Worm (Caenorhabditis elegans): Measurements from ENCODE around the gene C54C6.11.

C54C6.11 gene

ce11 chrIII:3511808-3512207, 36.3 kb upstream of the C54C6.11 start:
- no peak for TF ChIP-seq hnd-1 (tag; optimal IDR thresholded peaks at IDR 0.05)
- no peak for TF ChIP-seq aly-1 (tag; optimal IDR thresholded peaks at IDR 0.05)
- no peak for TF ChIP-seq ets-7 (tag; optimal IDR thresholded peaks at IDR 0.05)
- no peak for TF ChIP-seq pes-1 (GFP tag; IDR thresholded peaks at IDR 0.05)
- no peak for TF ChIP-seq flt-1 (GFP tag; IDR thresholded peaks at IDR 0.05)
- TF ChIP-seq ceh-36 (tag; optimal IDR thresholded peaks at IDR 0.05) = no peak
- TF ChIP-seq tbx-11 (GFP tag; IDR thresholded peaks at IDR 0.05) = no peak
- no peak for TF ChIP-seq hmbx-1 (tag; optimal IDR thresholded peaks at IDR 0.05)
- no peak for TF ChIP-seq ama-1 (optimal IDR thresholded peaks at IDR 0.05)
- no peak for TF ChIP-seq tra-4 (tag; optimal IDR thresholded peaks at IDR 0.05)
- TF ChIP-seq B0310.2 (tag; optimal IDR thresholded peaks at IDR 0.05) = no peak
- no peak for TF ChIP-seq ceh-13 (GFP tag; optimal IDR thresholded peaks at IDR 0.05)
- TF ChIP-seq tbx-37 (GFP tag; conservative IDR thresholded peaks at IDR 0.05) = no peak

DNA sequence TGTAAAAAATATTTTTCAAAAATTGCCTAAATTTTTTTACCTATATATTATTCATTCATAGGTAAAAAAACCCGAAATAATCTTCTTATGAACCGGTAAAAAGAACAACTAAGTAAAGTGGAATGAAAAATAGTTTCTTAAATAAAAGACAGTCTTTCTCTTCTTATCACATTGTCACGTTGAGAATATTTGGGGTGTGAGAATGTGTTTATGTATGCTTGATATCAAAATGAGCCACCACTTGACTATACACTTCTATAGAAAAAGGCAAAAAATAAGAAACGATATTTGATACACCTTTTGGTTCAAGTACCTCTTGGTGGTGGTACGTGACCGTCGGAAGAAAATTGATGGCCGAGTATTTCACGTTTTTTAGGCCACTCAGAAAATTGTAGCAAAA, 28.6 kb upstream of the C54C6.11 start, which contains the start of gene hmit-1.3:
Gene hmit-1.3, minus strand, starts transcription at position 103 of the 400 bp plus-strand sequence.
- no peak for TF ChIP-seq ama-1 (optimal IDR thresholded peaks at IDR 0.05)
- TF ChIP-seq hnd-1 (tag; optimal IDR thresholded peaks at IDR 0.05) = no peak
- no peak for TF ChIP-seq tbx-37 (GFP tag; conservative IDR thresholded peaks at IDR 0.05)
- no peak for TF ChIP-seq ceh-13 (GFP tag; optimal IDR thresholded peaks at IDR 0.05)
- TF ChIP-seq tra-4 (tag; optimal IDR thresholded peaks at IDR 0.05) = no peak
- TF ChIP-seq hmbx-1 (tag; optimal IDR thresholded peaks at IDR 0.05) = no peak
- TF ChIP-seq tbx-11 (GFP tag; IDR thresholded peaks at IDR 0.05) = no peak
- TF ChIP-seq sea-1 (GFP tag; conservative IDR thresholded peaks at IDR 0.05) = no peak
- no peak for TF ChIP-seq pes-1 (GFP tag; IDR thresholded peaks at IDR 0.05)
- no peak for TF ChIP-seq B0310.2 (tag; optimal IDR thresholded peaks at IDR 0.05)
- TF ChIP-seq scrt-1 (GFP tag; IDR thresholded peaks at IDR 0.05) = no peak
- no peak for TF ChIP-seq ets-7 (tag; optimal IDR thresholded peaks at IDR 0.05)
- no peak for TF ChIP-seq ceh-36 (tag; optimal IDR thresholded peaks at IDR 0.05)
- TF ChIP-seq F13C5.2 (tag; optimal IDR thresholded peaks at IDR 0.05) = no peak
- no peak for TF ChIP-seq flt-1 (GFP tag; IDR thresholded peaks at IDR 0.05)

DNA sequence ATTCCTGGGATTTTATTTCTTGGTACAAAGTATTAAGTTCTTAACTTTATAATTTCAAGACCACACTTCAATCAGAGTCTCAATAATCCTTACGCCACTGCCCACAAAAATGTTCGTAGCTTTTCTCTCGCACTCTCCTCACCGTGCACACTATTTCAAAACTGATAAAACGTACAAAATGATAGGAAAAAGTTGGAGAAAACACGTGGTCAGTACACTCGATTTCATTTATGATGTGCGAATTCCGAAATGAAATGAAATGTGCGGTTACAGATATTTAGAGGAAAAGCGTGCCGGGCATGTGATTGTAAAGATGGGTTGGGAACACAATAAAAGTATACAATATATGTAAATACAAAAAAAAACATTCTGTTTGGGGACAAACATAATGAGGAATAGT, 27.7 kb upstream of the C54C6.11 start:
- TF ChIP-seq sea-1 (GFP tag; conservative IDR thresholded peaks at IDR 0.05) = no peak
- no peak for TF ChIP-seq pes-1 (GFP tag; IDR thresholded peaks at IDR 0.05)

ce11 chrIII:3523363-3523762, 24.8 kb upstream of the C54C6.11 start:
- TF ChIP-seq tbx-37 (GFP tag; conservative IDR thresholded peaks at IDR 0.05) (no peak), pes-1 (GFP tag; IDR thresholded peaks at IDR 0.05) (no peak), tbx-11 (GFP tag; IDR thresholded peaks at IDR 0.05) (no peak), sea-1 (GFP tag; conservative IDR thresholded peaks at IDR 0.05) (no peak), scrt-1 (GFP tag; IDR thresholded peaks at IDR 0.05) (no peak), ama-1 (optimal IDR thresholded peaks at IDR 0.05) (no peak), flt-1 (GFP tag; IDR thresholded peaks at IDR 0.05) (no peak), B0310.2 (tag; optimal IDR thresholded peaks at IDR 0.05) (no peak), ceh-13 (GFP tag; optimal IDR thresholded peaks at IDR 0.05) (no peak), hmbx-1 (tag; optimal IDR thresholded peaks at IDR 0.05) (no peak), hmg-4 (GFP tag; optimal IDR thresholded peaks at IDR 0.05) (no peak), ets-7 (tag; optimal IDR thresholded peaks at IDR 0.05) (no peak), hnd-1 (tag; optimal IDR thresholded peaks at IDR 0.05) (no peak), tra-4 (tag; optimal IDR thresholded peaks at IDR 0.05) (no peak), ceh-36 (tag; optimal IDR thresholded peaks at IDR 0.05) (no peak)

DNA sequence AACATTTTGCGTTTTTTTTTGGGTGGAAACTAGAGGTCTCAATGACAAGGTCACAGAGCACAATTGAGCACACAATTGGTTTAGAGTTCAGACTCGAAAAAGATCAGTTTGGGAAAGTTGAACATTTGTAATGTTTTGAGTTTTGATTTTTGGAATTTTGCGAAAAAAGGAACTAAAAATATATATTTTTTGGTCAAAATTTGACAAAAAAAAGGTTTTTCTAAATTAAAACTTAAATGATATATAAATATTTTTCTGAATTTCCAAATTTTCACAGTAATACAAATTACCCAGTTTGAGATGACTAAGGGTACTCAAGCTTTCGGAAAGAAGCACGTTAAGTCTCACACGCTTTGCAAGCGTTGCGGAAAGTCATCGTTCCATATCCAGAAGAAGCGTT, 19.8 kb upstream of the C54C6.11 start, which contains the start of gene rpl-37:
Gene rpl-37, plus strand, starts transcription at position 301 of the 400 bp plus-strand sequence.
- TF ChIP-seq F13C5.2 (tag; optimal IDR thresholded peaks at IDR 0.05) = no peak
- no peak for TF ChIP-seq B0310.2 (tag; optimal IDR thresholded peaks at IDR 0.05)
- no peak for TF ChIP-seq aly-1 (tag; optimal IDR thresholded peaks at IDR 0.05)

DNA sequence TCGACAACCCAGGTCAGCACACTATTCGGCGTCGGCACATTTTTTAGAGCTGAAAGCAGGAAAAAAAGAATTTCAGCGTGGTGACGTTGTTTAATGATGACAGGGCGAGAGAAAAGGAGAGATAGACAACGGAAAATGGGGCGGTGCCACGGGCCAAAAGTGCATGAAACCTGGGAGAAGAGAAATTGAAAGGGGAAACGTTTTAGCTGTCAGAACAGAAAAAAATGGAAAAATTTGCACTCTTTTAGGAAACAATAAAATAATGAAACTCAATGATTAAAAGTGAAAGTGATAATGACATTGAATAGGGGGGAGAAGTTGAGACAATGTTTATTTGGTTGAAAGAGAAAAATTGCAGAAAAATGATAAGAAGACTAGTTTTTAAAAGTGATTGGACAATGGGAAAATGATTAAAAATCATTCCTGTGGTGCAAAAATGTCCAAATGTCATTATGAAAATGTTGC, 18.3 kb upstream of the C54C6.11 start, which contains the start of gene pitp-1:
Gene pitp-1, minus strand, starts transcription at position 51 of the 465 bp plus-strand sequence.
- TF ChIP-seq tra-4 (tag; optimal IDR thresholded peaks at IDR 0.05) (no peak), hmg-4 (GFP tag; optimal IDR thresholded peaks at IDR 0.05) (no peak), ceh-13 (GFP tag; optimal IDR thresholded peaks at IDR 0.05) (no peak), hnd-1 (tag; optimal IDR thresholded peaks at IDR 0.05) (no peak), tbx-11 (GFP tag; IDR thresholded peaks at IDR 0.05) (no peak), ceh-36 (tag; optimal IDR thresholded peaks at IDR 0.05) (no peak), F13C5.2 (tag; optimal IDR thresholded peaks at IDR 0.05) (no peak), sea-1 (GFP tag; conservative IDR thresholded peaks at IDR 0.05) (no peak), scrt-1 (GFP tag; IDR thresholded peaks at IDR 0.05) (no peak), flt-1 (GFP tag; IDR thresholded peaks at IDR 0.05) (no peak), ets-7 (tag; optimal IDR thresholded peaks at IDR 0.05) (no peak), ama-1 (optimal IDR thresholded peaks at IDR 0.05) (no peak), B0310.2 (tag; optimal IDR thresholded peaks at IDR 0.05) (no peak), hmbx-1 (tag; optimal IDR thresholded peaks at IDR 0.05) (no peak), tbx-37 (GFP tag; conservative IDR thresholded peaks at IDR 0.05) (no peak)

DNA sequence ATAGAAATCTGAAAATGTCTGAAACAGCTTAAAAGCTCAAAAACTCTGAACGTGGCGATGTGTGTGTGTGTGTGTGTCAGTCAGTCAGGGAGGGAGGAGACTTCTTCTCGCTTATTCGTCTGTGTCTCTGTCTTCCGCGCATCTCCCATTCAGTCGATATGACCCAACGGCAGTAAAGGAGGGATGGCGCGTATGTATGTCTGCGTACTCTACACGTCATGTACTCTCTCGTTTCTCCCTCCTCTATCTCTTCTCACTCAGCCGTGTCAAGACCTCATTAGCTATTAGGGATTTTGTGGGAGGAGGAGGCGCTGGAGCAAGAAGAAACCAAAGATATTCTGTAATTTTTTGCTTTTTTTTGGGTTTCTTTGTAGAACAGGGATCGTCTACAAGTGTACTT, 16.1 kb upstream of the C54C6.11 start:
- TF ChIP-seq B0310.2 (tag; optimal IDR thresholded peaks at IDR 0.05) = no peak
- no peak for TF ChIP-seq tbx-37 (GFP tag; conservative IDR thresholded peaks at IDR 0.05)
- no peak for TF ChIP-seq flt-1 (GFP tag; IDR thresholded peaks at IDR 0.05)

DNA sequence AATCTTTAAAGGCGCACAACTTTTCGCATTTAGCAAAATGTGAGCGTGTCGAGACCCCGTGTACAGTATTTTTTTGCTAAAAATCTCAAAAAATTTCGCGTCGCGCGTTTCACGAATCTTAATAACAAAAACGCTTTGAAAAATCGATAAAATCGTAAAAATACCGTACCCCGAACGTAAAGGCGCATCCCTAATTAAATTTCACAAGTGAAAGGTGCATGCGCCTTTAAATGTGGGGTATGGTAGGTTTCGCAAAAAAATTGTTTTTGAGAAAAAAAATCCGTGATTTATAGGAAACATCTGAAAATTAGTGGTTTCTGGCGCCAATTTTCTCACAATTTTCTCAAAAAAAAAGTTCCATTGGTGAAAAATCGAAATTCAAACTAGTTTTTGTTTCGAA, 13.9 kb upstream of the C54C6.11 start:
- TF ChIP-seq hmbx-1 (tag; optimal IDR thresholded peaks at IDR 0.05) (no peak), tbx-11 (GFP tag; IDR thresholded peaks at IDR 0.05) (no peak), ceh-36 (tag; optimal IDR thresholded peaks at IDR 0.05) (no peak), aly-1 (tag; optimal IDR thresholded peaks at IDR 0.05) (no peak), hmg-4 (GFP tag; optimal IDR thresholded peaks at IDR 0.05) (no peak), flt-1 (GFP tag; IDR thresholded peaks at IDR 0.05) (no peak)

All from whole organism, early embryonic.